Worm (Caenorhabditis elegans) whole organism, young adult: ENCODE measurements around the gene lap-1.
A peak's percentile ranks its signal among the peaks of the same experiment; 100 is the strongest.

Experiments used
- B0035.1 ChIP-seq: sonication (generic microtip); optimal IDR thresholded peaks from 2 replicates; lab custom pipeline; 2016; ENCODE audit warnings: missing genetic modification characterization, mild to moderate bottlenecking, missing compliant biosample characterization, missing genotype, missing genetic modification reagents
- C06A6.2 ChIP-seq: fragments of 200-800 bp; sonication (Bioruptor generic); conservative IDR thresholded peaks from 2 replicates; pipeline ENCODE4 v1.3.6; 2022; ENCODE audit warnings: missing genetic modification characterization, missing compliant biosample characterization
- D2030.7 ChIP-seq: fragments of 200-800 bp; sonication (Bioruptor generic); IDR thresholded peaks from 2 replicates; pipeline ENCODE4 v1.3.6; 2022; ENCODE audit warnings: missing genetic modification reagents, missing genetic modification characterization, missing compliant biosample characterization
- F33H1.4 ChIP-seq: fragments of 200-800 bp; sonication (Bioruptor generic); IDR thresholded peaks from 2 replicates; pipeline ENCODE4 v1.3.6; 2022; ENCODE audit warnings: missing genetic modification reagents, missing genetic modification characterization, missing compliant biosample characterization
- F55B11.4 ChIP-seq: sonication (generic microtip); optimal IDR thresholded peaks from 2 replicates; lab custom pipeline; 2016; ENCODE audit warnings: missing compliant biosample characterization, missing genetic modification characterization, borderline replicate concordance; ENCODE audit not compliant: insufficient read depth
- F57A8.1 ChIP-seq: fragments of 200-800 bp; sonication (Bioruptor generic); optimal IDR thresholded peaks from 2 replicates; lab custom pipeline; 2018; ENCODE audit warnings: mild to moderate bottlenecking, missing genetic modification characterization, moderate library complexity, missing compliant biosample characterization
- T07F8.4 ChIP-seq: sonication (generic microtip); optimal IDR thresholded peaks from 2 replicates; lab custom pipeline; 2016; ENCODE audit warnings: mild to moderate bottlenecking, missing genetic modification characterization, moderate library complexity, missing compliant biosample characterization
- Y53G8AR.9 ChIP-seq: fragments of 200-800 bp; sonication (Bioruptor generic); conservative IDR thresholded peaks from 2 replicates; pipeline ENCODE4 v1.3.6; 2022; ENCODE audit warnings: missing genetic modification reagents, missing genetic modification characterization, missing compliant biosample characterization
- bed-1 ChIP-seq: fragments of 200-800 bp; sonication (Bioruptor generic); IDR thresholded peaks from 2 replicates; pipeline ENCODE4 v1.3.6; 2022; ENCODE audit warnings: missing genetic modification reagents, missing genetic modification characterization, missing compliant biosample characterization
- cebp-1 ChIP-seq, 2 experiments: fragments of 200-800 bp in 1 of 2; sonication (Bioruptor generic) in 1 of 2; sonication (generic microtip) in 1 of 2; IDR thresholded peaks in 1 of 2; optimal IDR thresholded peaks in 1 of 2; 2 replicates each; pipeline versions ENCODE4 v1.3.6 to Lab custom; 2017 to 2022; ENCODE audit warnings: missing compliant biosample characterization in 2 of 2, missing genetic modification characterization in 2 of 2, mild to moderate bottlenecking in 1 of 2, missing genetic modification reagents in 1 of 2, moderate library complexity in 1 of 2
- ceh-58 ChIP-seq: fragments of 200-800 bp; sonication (Bioruptor generic); IDR thresholded peaks from 2 replicates; pipeline ENCODE4 v1.3.6; 2022; ENCODE audit warnings: missing genetic modification characterization, missing compliant biosample characterization
- ceh-91 ChIP-seq: fragments of 200-800 bp; sonication (Bioruptor generic); IDR thresholded peaks from 2 replicates; pipeline ENCODE4 v1.3.6; 2022; ENCODE audit warnings: missing genetic modification reagents, missing genetic modification characterization, missing compliant biosample characterization
- dpff-1 ChIP-seq: sonication (generic microtip); optimal IDR thresholded peaks from 2 replicates; lab custom pipeline; 2017; ENCODE audit warnings: mild to moderate bottlenecking, missing genetic modification characterization, missing compliant biosample characterization
- ekl-4 ChIP-seq: fragments of 200-800 bp; sonication (Bioruptor generic); IDR thresholded peaks from 2 replicates; pipeline ENCODE4 v1.3.6; 2022; ENCODE audit warnings: missing genetic modification reagents, missing genetic modification characterization, missing compliant biosample characterization
- ets-4 ChIP-seq: fragments of 200-800 bp; sonication (Bioruptor generic); optimal IDR thresholded peaks from 2 replicates; lab custom pipeline; 2018; ENCODE audit warnings: mild to moderate bottlenecking, missing genetic modification characterization, missing compliant biosample characterization
- hsf-1 ChIP-seq: fragments of 200-800 bp; sonication (Bioruptor generic); IDR thresholded peaks from 2 replicates; pipeline ENCODE4 v1.3.6; 2022; ENCODE audit warnings: missing genetic modification reagents, missing genetic modification characterization, missing compliant biosample characterization
- let-607 ChIP-seq, 2 experiments: fragments of 200-800 bp in 1 of 2; sonication (Bioruptor generic) in 1 of 2; sonication (generic microtip) in 1 of 2; optimal IDR thresholded peaks; 2 replicates each; lab custom pipeline; 2016 to 2018; ENCODE audit warnings: mild to moderate bottlenecking in 2 of 2, missing compliant biosample characterization in 2 of 2, missing genetic modification characterization in 2 of 2, moderate library complexity in 2 of 2, missing genotype in 1 of 2
- lin-40 ChIP-seq: sonication (generic microtip); optimal IDR thresholded peaks from 2 replicates; lab custom pipeline; 2016; ENCODE audit warnings: missing genetic modification characterization, mild to moderate bottlenecking, missing compliant biosample characterization, missing genotype, missing genetic modification reagents
- lin-54 ChIP-seq: fragments of 200-800 bp; sonication (Bioruptor generic); optimal IDR thresholded peaks from 2 replicates; lab custom pipeline; 2018; ENCODE audit warnings: mild to moderate bottlenecking, missing genetic modification characterization, missing compliant biosample characterization
- madf-8 ChIP-seq: fragments of 200-800 bp; sonication (Bioruptor generic); conservative IDR thresholded peaks from 2 replicates; pipeline ENCODE4 v1.3.6; 2022; ENCODE audit warnings: missing genetic modification reagents, missing genetic modification characterization, missing compliant biosample characterization
- mcd-1 ChIP-seq: fragments of 200-800 bp; sonication (Bioruptor generic); IDR thresholded peaks from 2 replicates; pipeline ENCODE4 v1.3.6; 2022; ENCODE audit warnings: missing genetic modification reagents, missing genetic modification characterization, missing compliant biosample characterization
- nfyb-1 ChIP-seq: fragments of 200-800 bp; sonication (Bioruptor generic); IDR thresholded peaks from 2 replicates; pipeline ENCODE4 v1.3.6; 2022; ENCODE audit warnings: missing genetic modification reagents, missing genetic modification characterization, missing compliant biosample characterization
- nhr-90 ChIP-seq: sonication (generic microtip); optimal IDR thresholded peaks from 2 replicates; lab custom pipeline; 2016; ENCODE audit warnings: missing genotype, mild to moderate bottlenecking, missing genetic modification characterization, missing compliant biosample characterization
- repo-1 ChIP-seq: sonication (generic microtip); optimal IDR thresholded peaks from 2 replicates; lab custom pipeline; 2017; ENCODE audit warnings: mild to moderate bottlenecking, missing genetic modification characterization, missing compliant biosample characterization
- sptf-2 ChIP-seq: fragments of 200-800 bp; sonication (Bioruptor generic); optimal IDR thresholded peaks from 2 replicates; lab custom pipeline; 2018; ENCODE audit warnings: mild to moderate bottlenecking, missing genetic modification characterization, missing compliant biosample characterization
- tbp1 ChIP-seq: fragments of 200-800 bp; sonication (Bioruptor generic); optimal IDR thresholded peaks from 2 replicates; lab custom pipeline; 2018; ENCODE audit warnings: mild to moderate bottlenecking, missing genetic modification characterization, missing compliant biosample characterization
- zfh-2 ChIP-seq: fragments of 200-800 bp; sonication (Bioruptor generic); conservative IDR thresholded peaks from 2 replicates; pipeline ENCODE4 v1.3.6; 2022; ENCODE audit warnings: missing genetic modification reagents, missing genetic modification characterization, missing compliant biosample characterization
- zim-3 ChIP-seq: sonication (generic microtip); optimal IDR thresholded peaks from 2 replicates; lab custom pipeline; 2017; ENCODE audit warnings: mild to moderate bottlenecking, missing genetic modification characterization, moderate library complexity, missing compliant biosample characterization
- ztf-18 ChIP-seq: sonication (generic microtip); optimal IDR thresholded peaks from 2 replicates; lab custom pipeline; 2016; ENCODE audit warnings: missing genotype, mild to moderate bottlenecking, missing genetic modification characterization, missing compliant biosample characterization
- ztf-22 ChIP-seq: fragments of 200-800 bp; sonication (Bioruptor generic); optimal IDR thresholded peaks from 2 replicates; lab custom pipeline; 2018; ENCODE audit warnings: mild to moderate bottlenecking, missing genetic modification characterization, moderate library complexity, missing compliant biosample characterization

The lap-1 gene

ce11 chrIII:8443557-8444131 lies 41.9 kb upstream of the lap-1 start, which contains the start of gene ufbp-1 (continued):
- TF ChIP-seq nhr-90 (tag; lab: Kevin White, UChicago): no peak
- peak; percentile 93 for TF ChIP-seq nfyb-1
- peak; percentile 58 for TF ChIP-seq T07F8.4 (tag; lab: Kevin White, UChicago)
- 0 out of 2 replicates have a peak, but pooled peaks have one; percentile 23 for TF ChIP-seq ceh-58
- peak; percentile 70 for TF ChIP-seq tbp1 (GFP tag; lab: Kevin White, UChicago)
- no peak for TF ChIP-seq bed-1
- TF ChIP-seq B0035.1 (tag; lab: Kevin White, UChicago): no peak
- TF ChIP-seq dpff-1: peak; percentile 99
- TF ChIP-seq zim-3 (tag; lab: Kevin White, UChicago): peak; percentile 93
- peak; percentile 91 to 94 for TF ChIP-seq let-607 (tag; optimal IDR thresholded peaks at IDR 0.05; lab: Kevin White, UChicago)
- TF ChIP-seq lin-40 (tag; lab: Kevin White, UChicago): peak; percentile 36
- TF ChIP-seq madf-8 (GFP tag; lab: Robert Waterston, UW): no peak
- TF ChIP-seq F57A8.1 (GFP tag; lab: Kevin White, UChicago): no peak

DNA sequence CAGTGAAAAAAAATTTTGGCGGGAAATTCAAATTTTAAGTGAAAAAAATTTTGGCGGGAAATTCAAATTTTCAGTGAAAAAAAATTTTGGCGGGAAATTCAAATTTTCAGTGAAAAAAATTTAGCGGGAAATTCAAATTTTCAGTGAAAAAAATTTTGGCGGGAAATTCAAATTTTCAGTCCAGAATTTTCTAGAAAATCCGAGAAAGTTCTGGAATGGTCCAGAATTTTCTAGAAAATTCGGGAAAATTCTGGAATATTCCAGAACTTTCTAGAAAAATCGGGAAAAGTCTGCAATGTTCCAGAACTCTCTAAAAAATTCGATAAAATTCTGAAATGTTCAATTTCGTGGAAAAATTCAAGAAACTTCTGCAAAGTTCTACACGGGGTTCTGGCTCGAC lies 40.7 kb upstream of the lap-1 start:
- TF ChIP-seq hsf-1 (GFP tag; lab: Robert Waterston, UW): peak; percentile 90

- TF ChIP-seq D2030.7 (GFP tag; lab: Robert Waterston, UW) (peak; percentile 32; the same call in 1 of the 2 replicates), ceh-91 (0 out of 2 replicates have a peak, but pooled peaks have one; percentile 28), mcd-1 (GFP tag; lab: Robert Waterston, UW) (peak; percentile 44; the same call in 1 of the 2 replicates), F33H1.4 (GFP tag; lab: Robert Waterston, UW) (peak; percentile 79), lin-54 (peak; percentile 15)
Observed at ce11 chrIII:8441298-8441697, 39.6 kb upstream of the lap-1 start.

DNA sequence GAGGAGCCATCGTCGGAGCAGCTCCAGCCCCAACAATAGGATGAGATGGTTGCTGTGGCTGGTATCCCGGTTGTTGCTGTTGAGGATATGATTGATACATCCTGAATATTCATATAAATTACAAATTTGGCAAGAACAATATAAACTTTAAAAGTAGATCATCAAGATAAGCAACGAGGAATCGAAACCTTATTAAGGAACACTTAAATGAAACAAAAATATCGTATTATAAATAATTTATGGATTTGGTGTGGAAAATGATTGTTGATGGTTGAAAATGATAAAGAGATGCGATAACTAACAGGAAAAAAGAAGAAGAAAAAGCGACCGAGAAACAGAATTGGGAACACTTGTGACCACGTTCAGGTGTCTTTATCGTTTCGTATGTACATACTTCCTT lies 37.6 kb upstream of the lap-1 start, which contains the start of gene pqn-96:
Gene pqn-96 (minus strand): TSS at position 101 of the 400 bp plus-strand sequence.
- TF ChIP-seq Y53G8AR.9 (GFP tag; lab: Robert Waterston, UW): no peak
- no peak for TF ChIP-seq repo-1 (tag; lab: Kevin White, UChicago)
- no peak for TF ChIP-seq zfh-2 (GFP tag; lab: Robert Waterston, UW)
- TF ChIP-seq F55B11.4 (tag; lab: Kevin White, UChicago): no peak
- TF ChIP-seq lin-54: no peak
- no peak for TF ChIP-seq ets-4 (GFP tag; lab: Kevin White, UChicago)
- no peak for TF ChIP-seq dpff-1
- no peak for TF ChIP-seq sptf-2 (GFP tag; lab: Kevin White, UChicago)
- no peak for TF ChIP-seq hsf-1 (GFP tag; lab: Robert Waterston, UW)
- no peak for TF ChIP-seq ekl-4 (GFP tag; lab: Robert Waterston, UW)
- no peak for TF ChIP-seq D2030.7 (GFP tag; lab: Robert Waterston, UW)
- TF ChIP-seq ztf-18 (tag; lab: Kevin White, UChicago): no peak
- no peak for TF ChIP-seq ztf-22 (GFP tag; lab: Kevin White, UChicago)
- TF ChIP-seq cebp-1 (GFP tag; IDR thresholded peaks at IDR 0.05; lab: Robert Waterston, UW): no peak
- TF ChIP-seq cebp-1 (tag; optimal IDR thresholded peaks at IDR 0.05; lab: Kevin White, UChicago): no peak
- no peak for TF ChIP-seq C06A6.2 (GFP tag; lab: Robert Waterston, UW)
